Worm (Caenorhabditis elegans) whole organism, L4/young adult: Measurements from ENCODE around the gene Y54F10AR.2.
A peak's percentile ranks its signal among the peaks of the same experiment; 100 is the strongest.

Experiments used
- W03F9.2 ChIP-seq: fragments of 150-350 bp; optimal IDR thresholded peaks from 2 replicates; lab custom pipeline; 2014; ENCODE audit warnings: missing biosample characterization, missing genetic modification characterization
- dao-5 ChIP-seq: sonication (generic microtip); optimal IDR thresholded peaks from 2 replicates; lab custom pipeline; 2016; ENCODE audit warnings: missing genotype, missing genetic modification characterization, moderate library complexity, missing compliant biosample characterization
- him-1 ChIP-seq: sonication (generic microtip); optimal IDR thresholded peaks from 2 replicates; lab custom pipeline; 2016; ENCODE audit warnings: missing genotype, missing genetic modification reagents, missing genetic modification characterization, missing compliant biosample characterization

The Y54F10AR.2 gene

ce11 chrIII:2535122-2535521 lies 36.2 kb downstream of the Y54F10AR.2 start:
- no peak for TF ChIP-seq W03F9.2 (tag; lab: Kevin White, UChicago)
- peak; percentile 49 for TF ChIP-seq him-1

- TF ChIP-seq W03F9.2 (tag; lab: Kevin White, UChicago) (no peak), him-1 (peak; percentile 88), dao-5 (tag; lab: Kevin White, UChicago) (no peak)
These were observed 38.6 kb downstream of the Y54F10AR.2 start for ce11 chrIII:2532716-2533115.

- no peak for TF ChIP-seq him-1
These were observed 41.0 kb downstream of the Y54F10AR.2 start, which contains the start of gene cone-1 for ce11 chrIII:2530313-2530712. Gene cone-1 (plus strand): TSS chrIII:2530613.

DNA sequence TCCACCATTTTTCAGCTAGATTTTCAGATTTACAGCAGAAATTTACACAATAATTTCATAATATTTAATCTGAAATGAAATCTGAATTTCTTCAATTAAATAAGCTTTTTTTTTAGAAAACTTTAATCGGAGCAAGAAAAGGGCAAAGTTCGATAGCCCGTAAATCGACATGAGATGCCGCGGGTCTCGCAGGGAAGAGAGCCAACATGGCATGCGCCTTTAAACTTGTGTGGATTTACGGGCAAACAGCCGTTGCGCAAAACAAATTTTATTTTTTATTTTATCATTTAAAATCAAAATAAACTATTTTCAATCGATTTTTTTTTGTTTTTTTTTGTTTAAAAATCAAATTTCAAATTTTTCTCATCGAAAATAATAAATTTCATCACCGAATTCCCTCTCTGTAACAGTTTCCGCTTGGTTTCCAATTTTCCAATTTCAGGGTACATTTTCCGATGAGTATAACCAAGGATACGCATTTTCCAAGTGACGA lies 42.7 kb downstream of the Y54F10AR.2 start, which contains the start of the genes Y54F10AM.15, rbc-2 and ndua-8:
Y54F10AM.15 (minus strand) TSS at position 59 of the 493 bp plus-strand sequence.
rbc-2 (minus strand) TSS at position 69 of the 493 bp plus-strand sequence.
ndua-8 (plus strand) TSS at position 443 of the 493 bp plus-strand sequence.
- TF ChIP-seq W03F9.2 (tag; lab: Kevin White, UChicago) (peak; percentile 96), him-1 (peak; percentile 69), dao-5 (tag; lab: Kevin White, UChicago) (no peak)
